Worm (Caenorhabditis elegans): Measurements from ENCODE around the gene erp-44.2.

DNA sequence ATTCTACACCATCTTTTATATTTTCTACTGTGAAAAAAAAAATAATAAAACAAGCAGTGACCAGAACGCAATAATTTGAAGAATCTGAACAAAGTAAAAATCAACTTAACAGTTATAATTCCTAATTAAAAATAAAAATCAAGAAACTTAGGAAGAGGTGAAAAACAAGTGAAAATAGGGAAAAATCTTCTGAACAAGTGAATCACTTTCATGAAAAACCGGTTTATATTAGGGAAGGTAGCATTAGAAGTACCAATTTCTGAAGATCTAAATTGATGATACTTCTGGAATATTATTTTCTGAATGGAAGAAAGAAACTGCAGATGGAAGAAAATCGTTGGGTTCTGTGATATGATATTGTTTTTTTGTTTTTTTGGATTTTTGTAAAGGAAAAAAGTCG, 2.0 kb upstream of the erp-44.2 start:
- no peak for TF ChIP-seq ZK185.1 (tag; optimal IDR thresholded peaks at IDR 0.05; ENCODE audit: poor library complexity, severe bottlenecking)
- TF ChIP-seq B0261.1 (tag; optimal IDR thresholded peaks at IDR 0.05), result no peak
- no peak for TF ChIP-seq efl-1 (GFP tag; optimal IDR thresholded peaks at IDR 0.05)
- no peak for TF ChIP-seq F33H1.4 (GFP tag; IDR thresholded peaks at IDR 0.05)
- no peak for TF ChIP-seq F49E8.2 (tag; optimal IDR thresholded peaks at IDR 0.05; ENCODE audit: insufficient read depth)
- no peak for TF ChIP-seq mcd-1 (GFP tag; IDR thresholded peaks at IDR 0.05)
- no peak for TF ChIP-seq ceh-91 (GFP tag; IDR thresholded peaks at IDR 0.05)
- TF ChIP-seq nhr-80 (tag; optimal IDR thresholded peaks at IDR 0.05), result no peak
- no peak for TF ChIP-seq nhr-179 (tag; optimal IDR thresholded peaks at IDR 0.05)
- no peak for TF ChIP-seq him-1 (tag; optimal IDR thresholded peaks at IDR 0.05)

Measured in whole organism, young adult.